Fruit fly (Drosophila melanogaster) whole organism, pupa: ENCODE results near the gene Scr.

ENCODE experiments used
- CG8159 ChIP-seq: fragments of 200-800 bp; sonication (Bioruptor generic); optimal IDR thresholded peaks from 3 replicates; lab custom pipeline; 2018; ENCODE audit warnings: missing biosample characterization, mild to moderate bottlenecking, missing genetic modification characterization, moderate library complexity
- D1 ChIP-seq: fragments of 200-800 bp; sonication (Bioruptor generic); optimal IDR thresholded peaks from 2 replicates; lab custom pipeline; 2018; ENCODE audit warnings: missing biosample characterization, mild to moderate bottlenecking, missing genetic modification characterization, moderate library complexity

- TF ChIP-seq D1, result no peak
- no peak for TF ChIP-seq CG8159 (tag; lab: Kevin White, UChicago)
These were observed 39.9 kb downstream of the Scr start for dm6 chr3R:6809873-6810272.
